Fruit fly (Drosophila melanogaster): ENCODE data around the gene CG15167.
A peak's percentile ranks its signal among the peaks of the same experiment; 100 is the strongest.

The CG15167 gene

dm6 chr2L:18767137-18767536, 27.0 kb downstream of the CG15167 start:
- TF ChIP-seq Ptx1 (GFP tag; IDR thresholded peaks at IDR 0.05) (no peak), pfk (GFP tag; optimal IDR thresholded peaks at IDR 0.05) (no peak), Bteb2 (GFP tag; optimal IDR thresholded peaks at IDR 0.05) (no peak), CG10543 (GFP tag; optimal IDR thresholded peaks at IDR 0.05) (no peak), Blimp-1 (GFP tag; optimal IDR thresholded peaks at IDR 0.05) (peak; percentile 4), Meics (GFP tag; optimal IDR thresholded peaks at IDR 0.05) (no peak), Ravus (GFP tag; IDR thresholded peaks at IDR 0.05) (no peak), unpg (GFP tag; optimal IDR thresholded peaks at IDR 0.05) (peak; percentile 9), NfI (GFP tag; optimal IDR thresholded peaks at IDR 0.05) (no peak), Side (GFP tag; optimal IDR thresholded peaks at IDR 0.05) (no peak), Opbp (GFP tag; IDR thresholded peaks at IDR 0.05; ENCODE audit: partially characterized antibody) (no peak), sens (GFP tag) (peak; percentile 17), CG15269 (tag; optimal IDR thresholded peaks at IDR 0.05) (no peak), CG2712 (tag; optimal IDR thresholded peaks at IDR 0.05) (peak; percentile 12), CG18262 (tag; optimal IDR thresholded peaks at IDR 0.05) (no peak), Eip74EF (GFP tag; optimal IDR thresholded peaks at IDR 0.05) (no peak), Sox102F (GFP tag; optimal IDR thresholded peaks at IDR 0.05) (peak; percentile 0), gro (GFP tag; optimal IDR thresholded peaks at IDR 0.05) (no peak), hkb (optimal IDR thresholded peaks at IDR 0.05) (no peak), hkb (GFP tag; IDR thresholded peaks at IDR 0.05) (no peak), nmo (GFP tag; optimal IDR thresholded peaks at IDR 0.05) (peak; percentile 1), row (GFP tag; IDR thresholded peaks at IDR 0.05) (0 out of 3 replicates have a peak, but pooled peaks have one; percentile 30), CG7839 (tag; optimal IDR thresholded peaks at IDR 0.05) (peak; percentile 12), pum (GFP tag; optimal IDR thresholded peaks at IDR 0.05) (no peak), CG12236 (GFP tag; optimal IDR thresholded peaks at IDR 0.05) (no peak), Drgx (GFP tag; IDR thresholded peaks at IDR 0.05) (peak; percentile 51), CG10147 (GFP tag; optimal IDR thresholded peaks at IDR 0.05) (no peak), btn (GFP tag; optimal IDR thresholded peaks at IDR 0.05) (no peak), bsh (GFP tag; optimal IDR thresholded peaks at IDR 0.05) (peak in 1 of 2 experiments; percentile 31), CG31441 (GFP tag; IDR thresholded peaks at IDR 0.05) (peak; percentile 13; the same call in 1 of the 2 replicates), CG10431 (GFP tag; optimal IDR thresholded peaks at IDR 0.05) (no peak), CG15696 (tag; optimal IDR thresholded peaks at IDR 0.05) (no peak), Hsf (GFP tag; optimal IDR thresholded peaks at IDR 0.05) (no peak), gem (tag; optimal IDR thresholded peaks at IDR 0.05) (peak; percentile 42), CG11504 (tag; optimal IDR thresholded peaks at IDR 0.05) (peak; percentile 41), rib (GFP tag; IDR thresholded peaks at IDR 0.05) (no peak), E2f2 (GFP tag; IDR thresholded peaks at IDR 0.05) (no peak)

DNA sequence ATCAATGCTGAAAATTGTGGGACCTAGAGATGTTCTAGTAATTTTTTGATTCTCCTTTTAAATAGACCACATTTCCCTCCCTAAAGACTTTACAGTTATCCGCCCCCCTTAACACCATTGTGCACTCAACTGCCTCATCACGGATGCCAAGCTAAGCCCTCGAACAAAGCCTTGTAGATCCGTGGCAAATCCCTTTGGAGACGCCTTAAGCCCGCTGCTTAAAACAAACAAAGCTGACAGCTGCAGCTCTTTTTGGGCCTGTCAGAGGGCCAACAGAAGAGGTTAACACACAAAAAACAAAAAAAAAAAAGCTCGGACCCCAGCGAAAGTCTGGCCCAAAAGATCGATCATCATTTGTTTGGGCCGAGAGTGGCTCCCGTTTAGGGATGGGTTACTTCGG, 27.7 kb downstream of the CG15167 start:
- TF ChIP-seq CG7839 (tag; optimal IDR thresholded peaks at IDR 0.05) = no peak
- TF ChIP-seq oc (tag; optimal IDR thresholded peaks at IDR 0.05) = peak; percentile 90

- TF ChIP-seq NK7.1 (GFP tag; optimal IDR thresholded peaks at IDR 0.05) = no peak
- no peak for TF ChIP-seq CG4707 (GFP tag; optimal IDR thresholded peaks at IDR 0.05)
- TF ChIP-seq Dp (GFP tag; optimal IDR thresholded peaks at IDR 0.05) = no peak
- peak; percentile 23 for TF ChIP-seq grn (GFP tag; optimal IDR thresholded peaks at IDR 0.05)
- TF ChIP-seq Kr (GFP tag; optimal IDR thresholded peaks at IDR 0.05) = peak; percentile 64
- peak; percentile 4 for TF ChIP-seq Med (GFP tag)
- no peak for TF ChIP-seq CG2712 (tag; optimal IDR thresholded peaks at IDR 0.05)
- no peak for TF ChIP-seq D (optimal IDR thresholded peaks at IDR 0.05)
- TF ChIP-seq D (GFP tag; optimal IDR thresholded peaks at IDR 0.05) = no peak
- peak; percentile 84 for TF ChIP-seq oc (tag; optimal IDR thresholded peaks at IDR 0.05)
- TF ChIP-seq gcm (GFP tag; optimal IDR thresholded peaks at IDR 0.05) = peak; percentile 15
- TF ChIP-seq gsb-n (tag; optimal IDR thresholded peaks at IDR 0.05) = peak; percentile 50
- TF ChIP-seq Spps (tag; optimal IDR thresholded peaks at IDR 0.05) = no peak
- TF ChIP-seq CG11093 (GFP tag; IDR thresholded peaks at IDR 0.05) = no peak
- TF ChIP-seq CG15479 (GFP tag; optimal IDR thresholded peaks at IDR 0.05) = peak; percentile 60
These were observed 35.1 kb downstream of the CG15167 start for dm6 chr2L:18775274-18775673.
